Fruit fly (Drosophila melanogaster) whole organism: ENCODE measurements around the gene CG43373.

Source experiments
- CG8478 ChIP-seq: fragments of >200 bp; optimal IDR thresholded peaks from 2 replicates; lab custom pipeline; 2018; ENCODE audit warnings: inconsistent platforms
- Dll ChIP-seq: fragments of >200 bp; optimal IDR thresholded peaks from 2 replicates; lab custom pipeline; 2017
- EcR ChIP-seq, 2 experiments: fragments of >200 bp; optimal IDR thresholded peaks; 2 replicates each; lab custom pipeline; 2017; ENCODE audit warnings: missing biosample characterization in 2 of 2, missing genetic modification characterization in 2 of 2, missing genetic modification reagents in 2 of 2
- pan ChIP-seq: fragments of >200 bp; optimal IDR thresholded peaks from 2 replicates; lab custom pipeline; 2017
- psq ChIP-seq: fragments of >200 bp; optimal IDR thresholded peaks from 2 replicates; lab custom pipeline; 2017
- usp ChIP-seq: fragments of >200 bp; optimal IDR thresholded peaks from 2 replicates; lab custom pipeline; 2017; ENCODE audit warnings: missing biosample characterization, missing genetic modification characterization, mixed read lengths

DNA sequence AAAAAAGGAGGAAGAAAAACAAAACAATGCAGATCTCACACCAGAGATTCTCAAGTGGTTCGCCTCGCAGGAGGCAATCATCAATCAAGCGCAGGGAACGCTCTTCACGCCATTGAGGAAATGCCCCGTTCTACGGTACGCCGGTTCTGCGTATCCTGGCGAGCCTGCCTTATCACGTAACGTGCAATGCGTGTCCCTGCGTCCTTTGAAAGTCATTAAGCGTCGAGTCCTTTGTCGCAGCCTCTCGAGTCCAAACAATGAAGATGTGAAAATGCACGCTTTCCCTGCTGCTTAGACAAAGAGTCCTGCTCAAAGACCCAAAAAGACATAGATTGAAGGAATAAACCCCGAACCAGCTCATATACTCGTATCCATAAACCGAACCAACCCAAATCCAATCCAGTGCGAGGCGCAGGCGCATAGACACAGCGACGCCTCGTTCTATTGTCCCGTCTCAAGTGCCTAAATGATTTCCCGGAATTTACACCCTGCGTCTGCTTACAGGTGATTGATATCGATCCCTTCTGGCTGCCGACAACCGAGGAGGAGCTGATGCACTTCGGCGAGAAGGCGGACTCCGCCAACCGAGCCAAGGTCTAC is 52.1 kb downstream of the CG43373 start:
- TF ChIP-seq EcR (GFP tag; optimal IDR thresholded peaks at IDR 0.05; lab: Kevin White, UChicago) (no peak), psq (lab: Kevin White, UChicago) (no peak), Dll (no peak), pan (lab: Kevin White, UChicago) (no peak), CG8478 (lab: Kevin White, UChicago) (no peak), usp (GFP tag; lab: Kevin White, UChicago) (no peak)
